Worm (Caenorhabditis elegans) whole organism, L4/young adult: Measurements from ENCODE around the gene ZK177.12.

Experiments used
- W03F9.2 ChIP-seq: fragments of 150-350 bp; optimal IDR thresholded peaks from 2 replicates; lab custom pipeline; 2014; ENCODE audit warnings: missing biosample characterization, missing genetic modification characterization
- dao-5 ChIP-seq: sonication (generic microtip); optimal IDR thresholded peaks from 2 replicates; lab custom pipeline; 2016; ENCODE audit warnings: missing genotype, missing genetic modification characterization, moderate library complexity, missing compliant biosample characterization
- him-1 ChIP-seq: sonication (generic microtip); optimal IDR thresholded peaks from 2 replicates; lab custom pipeline; 2016; ENCODE audit warnings: missing genotype, missing genetic modification reagents, missing genetic modification characterization, missing compliant biosample characterization

- no peak for TF ChIP-seq him-1 (tag; lab: Kevin White, UChicago)
- TF ChIP-seq dao-5 (tag; lab: Kevin White, UChicago): no peak
- TF ChIP-seq W03F9.2 (tag; lab: Kevin White, UChicago): no peak
Measured at ce11 chrII:5557134-5557533, 35.6 kb downstream of the ZK177.12 start.
